Worm (Caenorhabditis elegans) whole organism, midembryonic: Measurements from ENCODE around the gene tftc-5.

Experiments used
- T22C8.4 ChIP-seq: fragments of 200-800 bp; sonication (Bioruptor generic); IDR thresholded peaks from 2 replicates; pipeline ENCODE4 v1.3.6; 2022; ENCODE audit warnings: missing genetic modification characterization, missing compliant biosample characterization
- cog-1 ChIP-seq: sonication (generic microtip); optimal IDR thresholded peaks from 2 replicates; lab custom pipeline; 2016; ENCODE audit warnings: missing genetic modification characterization, missing compliant biosample characterization
- flt-1 ChIP-seq: fragments of 200-800 bp; sonication (Bioruptor generic); IDR thresholded peaks from 2 replicates; pipeline ENCODE4 v1.3.6; 2022; ENCODE audit warnings: missing genetic modification characterization, missing compliant biosample characterization
- klf-2 ChIP-seq: fragments of 200-800 bp; sonication (Bioruptor generic); conservative IDR thresholded peaks from 2 replicates; pipeline ENCODE4 v1.3.6; 2022; ENCODE audit warnings: missing genetic modification reagents, missing genetic modification characterization, missing compliant biosample characterization
- med-1 ChIP-seq: sonication (generic microtip); optimal IDR thresholded peaks from 2 replicates; lab custom pipeline; 2017; ENCODE audit warnings: missing genetic modification characterization, mild to moderate bottlenecking, missing compliant biosample characterization, antibody characterized with exemption, missing genetic modification reagents; ENCODE audit not compliant: insufficient read depth
- ref-1 ChIP-seq: fragments of 200-800 bp; sonication (Bioruptor generic); conservative IDR thresholded peaks from 2 replicates; pipeline ENCODE4 v1.3.6; 2022; ENCODE audit warnings: missing genetic modification reagents, missing genetic modification characterization, missing compliant biosample characterization
- tab-1 ChIP-seq: fragments of 200-800 bp; sonication (Bioruptor generic); IDR thresholded peaks from 2 replicates; pipeline ENCODE4 v1.3.6; 2022; ENCODE audit warnings: missing genetic modification characterization, missing compliant biosample characterization
- ztf-23 ChIP-seq: fragments of 200-800 bp; sonication (Bioruptor generic); IDR thresholded peaks from 2 replicates; pipeline ENCODE4 v1.3.6; 2022; ENCODE audit warnings: missing genetic modification reagents, missing genetic modification characterization, missing compliant biosample characterization
- ztf-29 ChIP-seq: fragments of 200-800 bp; sonication (Bioruptor generic); IDR thresholded peaks from 2 replicates; pipeline ENCODE4 v1.3.6; 2022; ENCODE audit warnings: missing genetic modification reagents, missing genetic modification characterization, missing compliant biosample characterization

Gene tftc-5

DNA sequence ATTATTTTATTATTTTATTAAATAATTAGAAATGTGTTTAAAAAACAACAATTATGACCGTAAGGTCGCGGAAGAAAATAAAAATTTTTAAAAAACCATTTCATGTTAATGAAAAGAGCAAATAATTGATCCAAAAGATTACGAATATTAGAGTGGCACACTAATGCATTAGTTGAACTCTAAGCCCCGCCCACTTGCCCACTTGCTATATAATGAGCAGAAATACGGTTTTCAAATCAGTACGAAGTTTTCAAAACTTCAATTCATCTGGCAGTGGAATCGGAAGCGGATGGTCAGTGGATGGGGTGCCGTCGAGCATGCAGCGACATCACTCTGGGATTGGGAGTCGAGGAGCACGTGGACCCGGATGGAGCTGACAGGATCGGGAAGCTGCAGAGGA lies 34.2 kb upstream of the tftc-5 start, which contains the start of gene C36E8.6:
Gene C36E8.6, plus strand, starts transcription at position 301 of the 400 bp plus-strand sequence.
- TF ChIP-seq T22C8.4 (GFP tag; lab: Robert Waterston, UW) (no peak), tab-1 (no peak), med-1 (GFP tag; lab: Kevin White, UChicago) (no peak), cog-1 (no peak), ztf-29 (GFP tag; lab: Robert Waterston, UW) (no peak), ref-1 (GFP tag; lab: Robert Waterston, UW) (no peak), flt-1 (GFP tag; lab: Robert Waterston, UW) (no peak), ztf-23 (GFP tag; lab: Robert Waterston, UW) (no peak), klf-2 (GFP tag; lab: Robert Waterston, UW) (no peak)

ce11 chrIII:3991362-3991761 lies 30.6 kb upstream of the tftc-5 start:
- TF ChIP-seq ref-1 (GFP tag; lab: Robert Waterston, UW) (no peak), T22C8.4 (GFP tag; lab: Robert Waterston, UW) (no peak), flt-1 (GFP tag; lab: Robert Waterston, UW) (no peak), ztf-23 (GFP tag; lab: Robert Waterston, UW) (no peak), tab-1 (no peak), cog-1 (no peak), ztf-29 (GFP tag; lab: Robert Waterston, UW) (no peak), klf-2 (GFP tag; lab: Robert Waterston, UW) (no peak), med-1 (GFP tag; lab: Kevin White, UChicago) (no peak)

DNA sequence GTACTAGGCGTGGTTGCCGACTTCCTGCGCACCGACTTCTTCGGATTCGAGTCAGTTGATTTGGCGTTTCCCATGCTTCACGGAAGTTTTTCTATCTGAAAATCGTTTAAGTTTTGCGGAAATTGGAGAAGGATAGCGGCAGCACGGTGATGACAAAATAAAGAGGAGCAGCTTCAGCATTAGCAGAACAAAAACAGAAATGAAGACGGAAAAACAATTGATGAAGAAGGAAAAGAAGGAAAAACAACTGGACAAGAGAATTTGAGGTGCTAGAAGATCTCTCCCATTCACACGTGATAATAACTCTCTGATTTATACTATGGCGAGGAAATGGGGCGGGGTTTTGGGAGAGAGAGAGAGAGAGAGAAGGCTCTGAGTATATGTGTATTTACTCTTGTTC lies 29.9 kb upstream of the tftc-5 start, which contains the start of gene glb-11:
Gene glb-11, minus strand, starts transcription at position 101 of the 400 bp plus-strand sequence.
- TF ChIP-seq ztf-29 (GFP tag; lab: Robert Waterston, UW): no peak
- no peak for TF ChIP-seq med-1 (GFP tag; lab: Kevin White, UChicago)
- TF ChIP-seq flt-1 (GFP tag; lab: Robert Waterston, UW): no peak
- no peak for TF ChIP-seq tab-1

- no peak for TF ChIP-seq ref-1 (GFP tag; lab: Robert Waterston, UW)
- TF ChIP-seq med-1 (GFP tag; lab: Kevin White, UChicago): no peak
- no peak for TF ChIP-seq cog-1
- no peak for TF ChIP-seq tab-1
- no peak for TF ChIP-seq flt-1 (GFP tag; lab: Robert Waterston, UW)
- no peak for TF ChIP-seq T22C8.4 (GFP tag; lab: Robert Waterston, UW)
- no peak for TF ChIP-seq ztf-23 (GFP tag; lab: Robert Waterston, UW)
Observed at ce11 chrIII:3994457-3994856, 27.5 kb upstream of the tftc-5 start.

- TF ChIP-seq cog-1 (peak; percentile 53), ref-1 (GFP tag; lab: Robert Waterston, UW) (no peak), flt-1 (GFP tag; lab: Robert Waterston, UW) (peak; percentile 81), klf-2 (GFP tag; lab: Robert Waterston, UW) (no peak), ztf-23 (GFP tag; lab: Robert Waterston, UW) (0 out of 2 replicates have a peak, but pooled peaks have one; percentile 19)
Observed at ce11 chrIII:4004064-4004580, 17.8 kb upstream of the tftc-5 start, which contains the start of gene tif-1A. Gene tif-1A (minus strand): TSS chrIII:4004114.

ce11 chrIII:4005446-4006192 lies 16.3 kb upstream of the tftc-5 start, which contains the start of gene pxd-1:
Gene pxd-1 (plus strand): TSS chrIII:4006142.
- TF ChIP-seq klf-2 (GFP tag; lab: Robert Waterston, UW): no peak
- no peak for TF ChIP-seq tab-1
- TF ChIP-seq T22C8.4 (GFP tag; lab: Robert Waterston, UW): no peak
- no peak for TF ChIP-seq ref-1 (GFP tag; lab: Robert Waterston, UW)
- no peak for TF ChIP-seq cog-1
- no peak for TF ChIP-seq ztf-23 (GFP tag; lab: Robert Waterston, UW)
- no peak for TF ChIP-seq med-1 (GFP tag; lab: Kevin White, UChicago)
- TF ChIP-seq ztf-29 (GFP tag; lab: Robert Waterston, UW): no peak
- no peak for TF ChIP-seq flt-1 (GFP tag; lab: Robert Waterston, UW)

DNA sequence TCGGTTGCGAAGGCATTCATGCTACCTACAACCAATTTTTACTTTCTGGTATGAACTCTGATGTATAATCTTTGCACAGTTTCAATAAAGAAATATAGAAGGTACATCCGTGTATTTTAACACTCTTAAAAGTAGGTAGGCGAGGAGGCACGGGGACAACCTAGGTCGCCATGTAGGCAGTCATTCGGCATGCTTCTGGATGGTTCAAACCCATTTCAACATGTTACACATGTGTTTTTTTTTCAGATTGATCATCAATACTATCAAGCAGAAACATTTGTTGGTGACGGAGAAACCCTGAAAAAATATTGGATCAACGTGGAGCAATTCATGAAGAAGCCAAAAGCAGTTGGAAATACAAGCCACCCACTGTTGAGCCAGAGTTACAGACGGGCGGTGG lies 14.9 kb upstream of the tftc-5 start:
- TF ChIP-seq T22C8.4 (GFP tag; lab: Robert Waterston, UW): no peak
- TF ChIP-seq flt-1 (GFP tag; lab: Robert Waterston, UW): no peak
- no peak for TF ChIP-seq med-1 (GFP tag; lab: Kevin White, UChicago)
- TF ChIP-seq cog-1: no peak
- TF ChIP-seq tab-1: no peak
- TF ChIP-seq ztf-23 (GFP tag; lab: Robert Waterston, UW): no peak
- TF ChIP-seq klf-2 (GFP tag; lab: Robert Waterston, UW): no peak
- TF ChIP-seq ref-1 (GFP tag; lab: Robert Waterston, UW): no peak
- TF ChIP-seq ztf-29 (GFP tag; lab: Robert Waterston, UW): no peak

- TF ChIP-seq ztf-29 (GFP tag; lab: Robert Waterston, UW) (no peak), ref-1 (GFP tag; lab: Robert Waterston, UW) (no peak), flt-1 (GFP tag; lab: Robert Waterston, UW) (no peak)
Observed at ce11 chrIII:4009181-4009580, 12.8 kb upstream of the tftc-5 start.

DNA sequence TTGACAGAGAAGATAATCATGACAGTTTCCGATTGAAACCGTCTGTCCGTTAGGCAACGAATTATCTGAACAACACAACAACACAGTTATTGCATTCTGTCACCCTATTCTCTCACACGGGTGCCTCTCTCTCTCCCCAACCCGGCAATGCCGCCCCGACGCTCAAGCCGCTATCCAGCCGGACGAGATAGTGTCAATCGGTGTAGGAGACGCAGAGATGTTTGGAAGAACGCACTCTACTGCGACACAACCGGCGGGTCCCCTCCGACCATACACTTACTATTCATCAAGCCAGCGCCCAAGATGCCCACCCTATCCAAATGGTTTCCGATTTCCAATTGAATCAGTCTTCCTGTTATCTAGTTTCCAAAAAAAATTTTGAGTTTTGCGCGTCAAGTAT lies 11.8 kb upstream of the tftc-5 start:
- TF ChIP-seq flt-1 (GFP tag; lab: Robert Waterston, UW) (peak; percentile 65), cog-1 (peak; percentile 59), klf-2 (GFP tag; lab: Robert Waterston, UW) (no peak), tab-1 (no peak), T22C8.4 (GFP tag; lab: Robert Waterston, UW) (no peak), ztf-23 (GFP tag; lab: Robert Waterston, UW) (peak; percentile 24; the same call in 1 of the 2 replicates), ztf-29 (GFP tag; lab: Robert Waterston, UW) (peak; percentile 99)
